Worm (Caenorhabditis elegans) whole organism, L4 larva: Measurements from ENCODE around the gene perm-2.

Experiments used
- T20F7.1 ChIP-seq: fragments of 200-800 bp; sonication (Bioruptor generic); optimal IDR thresholded peaks from 2 replicates; lab custom pipeline; 2018; ENCODE audit warnings: mild to moderate bottlenecking, missing genetic modification characterization, missing compliant biosample characterization
- T26A8.4 ChIP-seq: fragments of 200-800 bp; sonication (Bioruptor generic); IDR thresholded peaks from 2 replicates; pipeline ENCODE4 v1.3.6; 2022; ENCODE audit warnings: missing genetic modification characterization, missing compliant biosample characterization
- Y75B8A.6 ChIP-seq: fragments of 200-800 bp; sonication (Bioruptor generic); IDR thresholded peaks from 2 replicates; pipeline ENCODE4 v1.3.6; 2022; ENCODE audit warnings: missing genetic modification reagents, missing genetic modification characterization, missing compliant biosample characterization
- ZK546.5 ChIP-seq, 2 experiments: sonication (generic microtip); optimal IDR thresholded peaks; 2 replicates each; lab custom pipeline; 2017; ENCODE audit warnings: missing biosample characterization in 2 of 2, missing genetic modification characterization in 2 of 2
- aha-1 ChIP-seq: fragments of 150-350 bp; peaks from one replicate; lab custom pipeline; 2014; ENCODE audit warnings: missing biosample characterization, missing genetic modification characterization
- daf-16 ChIP-seq, 3 experiments: sonication (generic microtip); optimal IDR thresholded peaks; 2 replicates each; lab custom pipeline; 2016 to 2017; ENCODE audit warnings: missing genetic modification characterization in 3 of 3, missing genetic modification reagents in 3 of 3, mild to moderate bottlenecking in 2 of 3, missing compliant biosample characterization in 2 of 3, missing biosample characterization in 1 of 3, moderate library complexity in 1 of 3
- daf-8 ChIP-seq: fragments of 200-800 bp; sonication (Bioruptor generic); IDR thresholded peaks from 2 replicates; pipeline ENCODE4 v1.3.6; 2022; ENCODE audit warnings: missing genetic modification characterization, missing compliant biosample characterization
- dmd-6 ChIP-seq: fragments of 200-800 bp; sonication (Bioruptor generic); IDR thresholded peaks from 2 replicates; pipeline ENCODE4 v1.3.6; 2022; ENCODE audit warnings: missing genetic modification reagents, missing genetic modification characterization, missing compliant biosample characterization
- dpl-1 ChIP-seq: fragments of 150-350 bp; optimal IDR thresholded peaks from 2 replicates; lab custom pipeline; 2014; ENCODE audit warnings: missing biosample characterization, missing genetic modification reagents, missing genetic modification characterization
- dve-1 ChIP-seq: sonication (generic microtip); optimal IDR thresholded peaks from 2 replicates; lab custom pipeline; 2017; ENCODE audit warnings: antibody characterized with exemption, mild to moderate bottlenecking, missing genetic modification characterization, missing compliant biosample characterization; ENCODE audit not compliant: insufficient read depth
- gei-8 ChIP-seq: fragments of 200-800 bp; sonication (Bioruptor generic); optimal IDR thresholded peaks from 2 replicates; lab custom pipeline; 2018; ENCODE audit warnings: mild to moderate bottlenecking, missing genetic modification characterization, missing compliant biosample characterization
- hif-1 ChIP-seq, 2 experiments: sonication (generic microtip); optimal IDR thresholded peaks; 2 replicates each; lab custom pipeline; 2016 to 2017; ENCODE audit warnings: missing compliant biosample characterization in 2 of 2, missing genetic modification characterization in 2 of 2, missing genetic modification reagents in 2 of 2, missing genotype in 2 of 2, mild to moderate bottlenecking in 1 of 2
- hlh-11 ChIP-seq: fragments of 200-800 bp; sonication (Bioruptor generic); optimal IDR thresholded peaks from 2 replicates; lab custom pipeline; 2018; ENCODE audit warnings: mild to moderate bottlenecking, missing genetic modification characterization, missing compliant biosample characterization
- hlh-30 ChIP-seq: sonication (generic microtip); optimal IDR thresholded peaks from 2 replicates; lab custom pipeline; 2017; ENCODE audit warnings: antibody characterized with exemption, mild to moderate bottlenecking, missing genetic modification characterization, missing compliant biosample characterization; ENCODE audit not compliant: insufficient read depth
- hmg-1.1 ChIP-seq: fragments of 200-800 bp; sonication (Bioruptor generic); IDR thresholded peaks from 2 replicates; pipeline ENCODE4 v1.3.6; 2022; ENCODE audit warnings: missing genetic modification reagents, missing genetic modification characterization, missing compliant biosample characterization
- jun-1 ChIP-seq: fragments of 150-350 bp; optimal IDR thresholded peaks from 2 replicates; lab custom pipeline; 2014; ENCODE audit warnings: missing biosample characterization, missing genetic modification reagents, missing genetic modification characterization
- lin-38 ChIP-seq: fragments of 200-800 bp; sonication (Bioruptor generic); IDR thresholded peaks from 2 replicates; pipeline ENCODE4 v1.3.6; 2022; ENCODE audit warnings: missing genetic modification reagents, missing genetic modification characterization, missing compliant biosample characterization
- mdl-1 ChIP-seq, 2 experiments: fragments of 150-350 bp in 1 of 2; sonication (generic microtip) in 1 of 2; optimal IDR thresholded peaks; 2 replicates each; lab custom pipeline; 2014 to 2017; ENCODE audit warnings: missing biosample characterization in 2 of 2, missing genetic modification characterization in 2 of 2
- mep-1 ChIP-seq: fragments of 150-350 bp; sonication (generic microtip); optimal IDR thresholded peaks from 3 replicates; lab custom pipeline; 2014; ENCODE audit warnings: missing biosample characterization, missing genetic modification characterization
- mxl-2 ChIP-seq: fragments of 200-800 bp; sonication (Bioruptor generic); conservative IDR thresholded peaks from 2 replicates; pipeline ENCODE4 v1.3.6; 2022; ENCODE audit warnings: missing genetic modification reagents, missing genetic modification characterization, missing compliant biosample characterization
- mxl-3 ChIP-seq: fragments of 200-800 bp; sonication (Bioruptor generic); optimal IDR thresholded peaks from 2 replicates; lab custom pipeline; 2018; ENCODE audit warnings: mild to moderate bottlenecking, missing genetic modification characterization, missing compliant biosample characterization
- nhr-111 ChIP-seq: fragments of 200-800 bp; sonication (Bioruptor generic); optimal IDR thresholded peaks from 2 replicates; lab custom pipeline; 2018; ENCODE audit warnings: mild to moderate bottlenecking, missing genetic modification characterization, missing compliant biosample characterization
- nhr-28 ChIP-seq: fragments of 150-350 bp; optimal IDR thresholded peaks from 2 replicates; lab custom pipeline; 2014; ENCODE audit warnings: missing biosample characterization, missing genetic modification characterization
- nhr-6 ChIP-seq: fragments of 150-350 bp; optimal IDR thresholded peaks from 2 replicates; lab custom pipeline; 2014; ENCODE audit warnings: missing biosample characterization, missing genetic modification characterization
- pha-4 ChIP-seq, 2 experiments: fragments of 150-350 bp in 1 of 2; fragments of 200-800 bp in 1 of 2; sonication (Bioruptor generic) in 1 of 2; IDR thresholded peaks in 1 of 2; optimal IDR thresholded peaks in 1 of 2; 2 replicates each; pipeline versions ENCODE4 v1.3.6 to Lab custom; 2014 to 2022; ENCODE audit warnings: missing genetic modification characterization in 2 of 2, missing genetic modification reagents in 2 of 2, missing biosample characterization in 1 of 2, missing compliant biosample characterization in 1 of 2
- rbr-2 ChIP-seq: sonication (generic microtip); optimal IDR thresholded peaks from 2 replicates; lab custom pipeline; 2016; ENCODE audit warnings: missing genotype, missing genetic modification characterization, missing compliant biosample characterization
- set-16 ChIP-seq: fragments of 200-800 bp; sonication (Bioruptor generic); IDR thresholded peaks from 2 replicates; pipeline ENCODE4 v1.3.6; 2022; ENCODE audit warnings: missing genetic modification reagents, missing genetic modification characterization, missing compliant biosample characterization
- snpc-1.2 ChIP-seq: fragments of 200-800 bp; sonication (Bioruptor generic); IDR thresholded peaks from 2 replicates; pipeline ENCODE4 v1.3.6; 2022; ENCODE audit warnings: missing genetic modification reagents, missing genetic modification characterization, missing compliant biosample characterization
- tra-1 ChIP-seq: fragments of 200-800 bp; sonication (Bioruptor generic); IDR thresholded peaks from 2 replicates; pipeline ENCODE4 v1.3.6; 2022; ENCODE audit warnings: missing genetic modification reagents, missing genetic modification characterization, missing compliant biosample characterization
- unc-62 ChIP-seq, 3 experiments: fragments of 150-350 bp in 1 of 3; sonication (generic microtip); optimal IDR thresholded peaks in 2 of 3; peaks in 1 of 3; 1 replicate in 1 of 3; 2 replicates in 2 of 3; lab custom pipeline; 2014 to 2017; ENCODE audit warnings: missing biosample characterization in 3 of 3, missing genetic modification characterization in 3 of 3, missing genetic modification reagents in 3 of 3, missing genotype in 1 of 3
- ztf-7 ChIP-seq: fragments of 150-350 bp; optimal IDR thresholded peaks from 2 replicates; lab custom pipeline; 2014; ENCODE audit warnings: missing biosample characterization, missing genetic modification characterization

Gene perm-2

DNA sequence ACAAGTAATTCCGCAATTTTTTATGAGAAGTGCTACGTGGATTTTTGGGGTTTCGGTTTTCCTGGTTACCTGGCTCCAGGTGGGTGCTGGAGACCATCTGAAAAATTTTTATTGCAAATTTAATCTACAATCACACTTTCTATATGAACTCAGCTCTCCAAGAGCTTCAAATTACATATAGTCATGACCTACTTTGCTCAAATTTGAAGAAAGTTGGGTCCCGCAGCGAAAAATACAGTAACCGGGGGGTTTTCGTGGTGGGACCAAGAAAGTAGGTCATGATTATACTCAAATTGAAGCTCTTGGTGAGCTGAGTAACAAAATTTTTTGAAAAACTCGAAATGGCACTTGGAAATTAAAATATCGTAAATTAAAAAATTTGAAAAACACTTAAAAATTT, 33.8 kb downstream of the perm-2 start, which contains the start of gene ets-8:
ets-8 (minus strand) TSS at position 101 of the 400 bp plus-strand sequence.
- TF ChIP-seq mxl-2 (GFP tag; lab: Robert Waterston, UW), result no peak
- no peak for TF ChIP-seq nhr-111 (GFP tag; lab: Kevin White, UChicago)
- TF ChIP-seq dpl-1 (GFP tag; lab: Kevin White, UChicago), result no peak
- TF ChIP-seq tra-1 (GFP tag; lab: Robert Waterston, UW), result no peak
- TF ChIP-seq gei-8 (GFP tag; lab: Kevin White, UChicago), result no peak
- no peak for TF ChIP-seq ztf-7 (tag; lab: Kevin White, UChicago)
- TF ChIP-seq pha-4 (GFP tag; IDR thresholded peaks at IDR 0.05; lab: Robert Waterston, UW), result no peak
- TF ChIP-seq pha-4 (tag; optimal IDR thresholded peaks at IDR 0.05; lab: Kevin White, UChicago), result no peak
- TF ChIP-seq mxl-3, result no peak
- TF ChIP-seq Y75B8A.6 (GFP tag; lab: Robert Waterston, UW), result no peak

DNA sequence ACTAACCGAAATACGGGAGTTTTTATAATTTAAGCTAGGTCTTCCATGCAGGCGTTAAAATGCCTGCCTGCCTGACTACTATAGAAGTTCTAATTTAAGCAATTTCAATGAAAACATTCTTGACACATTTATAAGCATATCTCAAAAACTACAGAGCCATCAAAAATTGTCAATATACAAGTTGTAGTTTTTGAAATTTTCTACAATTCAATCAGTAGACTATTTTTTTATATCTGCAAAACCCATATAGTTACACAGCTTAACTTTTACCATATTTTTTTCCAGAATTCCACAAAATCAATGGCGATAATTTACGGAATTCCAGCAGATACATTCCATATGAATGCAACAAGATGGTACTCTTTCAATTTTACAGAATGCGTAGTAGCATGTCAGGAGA, 36.5 kb downstream of the perm-2 start, which contains the start of gene C50A2.7:
C50A2.7 (plus strand) TSS at position 301 of the 400 bp plus-strand sequence.
- no peak for TF ChIP-seq nhr-28 (tag; lab: Kevin White, UChicago)
- peak in 1 of 2 experiments; percentile 85 for TF ChIP-seq unc-62 (GFP tag; optimal IDR thresholded peaks at IDR 0.05 in 1 of 2; lab: Kevin White, UChicago)
- no peak for TF ChIP-seq unc-62 (tag; optimal IDR thresholded peaks at IDR 0.05; lab: Kevin White, UChicago)

DNA sequence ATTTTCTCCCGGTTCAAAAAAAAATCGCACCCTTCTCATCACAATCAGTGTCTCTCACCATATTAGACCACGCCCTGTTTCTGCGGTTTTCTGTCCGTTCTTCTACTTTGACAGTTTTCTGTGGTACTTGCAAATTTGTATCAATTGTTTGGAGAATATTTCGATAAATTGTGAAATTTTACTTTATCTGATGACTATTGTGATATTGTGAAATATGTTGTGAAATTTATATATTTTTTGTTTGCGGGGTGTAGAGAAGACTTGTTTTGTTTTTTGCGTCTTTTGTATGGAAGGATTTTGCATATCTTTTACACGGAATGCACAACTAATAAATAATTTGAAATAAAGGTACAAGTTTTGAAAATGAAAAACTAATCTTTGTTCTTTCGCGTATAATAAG, 40.8 kb downstream of the perm-2 start:
- TF ChIP-seq snpc-1.2 (no peak), aha-1 (tag; lab: Kevin White, UChicago) (peak; percentile 8)

DNA sequence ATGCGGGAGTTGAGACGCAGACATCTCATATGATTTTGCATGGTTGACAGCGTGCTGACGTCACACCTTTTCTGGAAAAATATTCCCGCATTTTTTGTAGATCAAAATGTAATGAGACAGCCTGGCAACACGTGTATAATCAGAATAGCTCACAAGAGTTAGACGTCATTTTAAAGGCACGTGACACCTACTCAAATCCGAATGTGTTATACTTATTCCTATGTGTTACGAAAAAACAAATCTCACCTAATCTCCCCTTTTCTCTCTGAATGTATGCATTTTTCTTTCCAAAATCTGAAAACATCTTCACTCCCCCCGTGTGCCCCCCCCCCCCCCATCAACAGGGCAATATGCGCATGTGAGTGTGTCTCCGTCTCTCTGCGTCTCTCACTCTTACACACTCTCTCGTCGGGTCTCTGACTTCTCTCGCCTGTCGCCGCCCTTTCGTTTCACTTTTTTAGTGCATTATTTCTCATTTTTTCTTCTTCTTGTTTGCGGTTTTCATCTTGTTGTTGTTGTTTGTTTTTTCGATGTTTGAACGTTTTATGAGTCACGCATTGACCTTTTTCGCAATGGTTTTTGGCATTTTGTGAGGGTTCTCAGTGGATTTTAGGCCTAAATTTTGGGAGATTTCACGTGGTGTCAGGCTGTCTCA, 41.8 kb downstream of the perm-2 start:
- peak; percentile 65 to 93 for TF ChIP-seq mdl-1 (tag; optimal IDR thresholded peaks at IDR 0.05; lab: Kevin White, UChicago)
- peak; percentile 79 for TF ChIP-seq hlh-11 (tag; lab: Kevin White, UChicago)
- peak; percentile 75 for TF ChIP-seq mxl-3
- peak in 1 of 2 experiments; percentile 41 for TF ChIP-seq hif-1 (tag; optimal IDR thresholded peaks at IDR 0.05; lab: Kevin White, UChicago)
- TF ChIP-seq hlh-30 (tag; lab: Kevin White, UChicago), result peak; percentile 88
- TF ChIP-seq dmd-6, result peak; percentile 40
- peak; percentile 29 for TF ChIP-seq dpl-1 (GFP tag; lab: Kevin White, UChicago)
- TF ChIP-seq daf-16 (GFP tag; optimal IDR thresholded peaks at IDR 0.05; lab: Kevin White, UChicago), result peak in 1 of 2 experiments; percentile 58
- TF ChIP-seq daf-16 (tag; optimal IDR thresholded peaks at IDR 0.05; lab: Kevin White, UChicago), result peak; percentile 47
- no peak for TF ChIP-seq nhr-111 (GFP tag; lab: Kevin White, UChicago)
- no peak for TF ChIP-seq T26A8.4 (GFP tag; lab: Robert Waterston, UW)
- no peak for TF ChIP-seq jun-1 (tag; lab: Kevin White, UChicago)
- TF ChIP-seq mep-1 (tag; lab: Kevin White, UChicago), result no peak
- peak; percentile 65 for TF ChIP-seq aha-1 (tag; lab: Kevin White, UChicago)
- TF ChIP-seq ZK546.5 (tag; optimal IDR thresholded peaks at IDR 0.05; lab: Kevin White, UChicago), result no peak
- no peak for TF ChIP-seq lin-38 (GFP tag; lab: Robert Waterston, UW)
- peak in 1 of 2 experiments; percentile 87 for TF ChIP-seq unc-62 (GFP tag; optimal IDR thresholded peaks at IDR 0.05 in 1 of 2; lab: Kevin White, UChicago)
- TF ChIP-seq unc-62 (tag; optimal IDR thresholded peaks at IDR 0.05; lab: Kevin White, UChicago), result no peak
- peak; percentile 52 for TF ChIP-seq dve-1 (tag; lab: Kevin White, UChicago)
- TF ChIP-seq rbr-2, result peak; percentile 46
- peak; percentile 72 for TF ChIP-seq T20F7.1
- TF ChIP-seq set-16, result 0 out of 2 replicates have a peak, but pooled peaks have one; percentile 13
- peak; percentile 71 for TF ChIP-seq hmg-1.1 (GFP tag; lab: Robert Waterston, UW)
- TF ChIP-seq nhr-6 (tag; lab: Kevin White, UChicago), result peak; percentile 71
- no peak for TF ChIP-seq daf-8
- TF ChIP-seq nhr-28 (tag; lab: Kevin White, UChicago), result peak; percentile 4
